Worm (Caenorhabditis elegans): ENCODE data around the gene H11E01.2.

H11E01.2 gene

DNA sequence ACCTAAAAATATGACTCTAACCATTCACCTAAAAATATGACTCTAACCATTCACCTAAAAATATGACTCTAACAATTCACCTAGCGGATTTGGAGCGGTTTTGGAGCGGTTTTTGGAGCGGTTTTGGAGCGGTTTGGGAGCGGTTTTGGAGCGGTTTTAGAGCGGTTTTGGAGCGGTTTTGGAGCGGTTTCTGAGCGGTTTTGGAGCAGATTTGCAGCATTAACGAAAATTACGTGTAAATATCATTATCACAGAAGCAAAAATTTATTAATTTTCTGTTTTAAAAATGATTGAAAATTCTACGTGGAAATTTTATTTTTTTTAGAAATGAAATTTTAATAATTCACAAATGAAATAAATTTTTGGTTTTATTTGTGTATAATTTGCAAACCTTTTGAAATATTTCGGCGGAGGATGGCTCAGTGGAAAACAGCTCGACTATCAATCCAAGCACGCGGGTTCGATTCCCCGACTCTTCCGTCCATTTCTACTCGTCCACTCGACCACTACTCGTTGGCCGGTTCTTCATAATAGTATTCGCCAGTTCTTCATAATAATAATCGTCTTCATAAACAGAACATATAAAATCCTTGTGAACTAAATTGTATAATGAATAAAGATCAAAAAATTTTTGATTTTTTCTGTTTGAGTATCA is 22.7 kb downstream of the H11E01.2 start:
- TF ChIP-seq F49E8.2 (tag; optimal IDR thresholded peaks at IDR 0.05; ENCODE audit: borderline replicate concordance) (peak; percentile 12), hlh-11 (tag; optimal IDR thresholded peaks at IDR 0.05) (no peak), F44E2.7 (GFP tag; IDR thresholded peaks at IDR 0.05) (no peak), nhr-76 (tag; optimal IDR thresholded peaks at IDR 0.05) (no peak), zip-11 (GFP tag; IDR thresholded peaks at IDR 0.05) (no peak), unc-62 (GFP tag; optimal IDR thresholded peaks at IDR 0.05 in 1 of 2) (peak in 1 of 2 experiments; percentile 98), unc-62 (tag; optimal IDR thresholded peaks at IDR 0.05) (no peak), hif-1 (tag; optimal IDR thresholded peaks at IDR 0.05) (no peak), lin-13 (GFP tag; optimal IDR thresholded peaks at IDR 0.05) (peak; percentile 1), daf-16 (GFP tag; optimal IDR thresholded peaks at IDR 0.05) (no peak), daf-16 (tag; optimal IDR thresholded peaks at IDR 0.05) (peak; percentile 14), dpl-1 (GFP tag; optimal IDR thresholded peaks at IDR 0.05) (no peak)

DNA sequence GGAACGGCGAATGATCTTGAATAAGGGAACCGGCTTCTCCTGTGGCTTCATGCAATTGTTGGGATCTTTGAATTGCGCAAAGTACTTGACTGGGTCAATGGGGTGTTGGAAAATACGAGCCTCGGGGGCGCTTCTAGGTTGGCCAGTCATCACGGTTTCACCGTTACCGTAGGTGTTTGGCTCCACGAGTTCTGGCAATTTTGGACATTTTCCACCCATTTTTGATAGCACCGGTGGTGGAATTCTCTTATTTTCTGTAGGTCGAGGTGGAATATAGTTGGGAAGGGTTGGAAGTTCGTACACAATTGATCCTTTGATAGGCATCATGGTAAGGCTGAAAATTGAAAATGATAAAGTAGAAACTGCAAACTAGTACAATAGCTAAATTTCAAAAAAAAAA is 30.8 kb downstream of the H11E01.2 start, which contains the start of gene ZK380.4:
Gene ZK380.4, minus strand, starts transcription at position 327 of the 400 bp plus-strand sequence.
- TF ChIP-seq lim-7 (GFP tag; IDR thresholded peaks at IDR 0.05) (no peak), Y48G9A.11 (GFP tag; IDR thresholded peaks at IDR 0.05) (no peak), vab-7 (GFP tag; IDR thresholded peaks at IDR 0.05) (no peak), saeg-2 (GFP tag; IDR thresholded peaks at IDR 0.05) (no peak), unc-62 (GFP tag; optimal IDR thresholded peaks at IDR 0.05 in 1 of 2) (peak in 1 of 2 experiments; percentile 92), unc-62 (tag; optimal IDR thresholded peaks at IDR 0.05) (no peak), rbr-2 (tag; optimal IDR thresholded peaks at IDR 0.05) (no peak), zfp-2 (tag; optimal IDR thresholded peaks at IDR 0.05) (no peak), mdt-29 (GFP tag; IDR thresholded peaks at IDR 0.05) (no peak)

DNA sequence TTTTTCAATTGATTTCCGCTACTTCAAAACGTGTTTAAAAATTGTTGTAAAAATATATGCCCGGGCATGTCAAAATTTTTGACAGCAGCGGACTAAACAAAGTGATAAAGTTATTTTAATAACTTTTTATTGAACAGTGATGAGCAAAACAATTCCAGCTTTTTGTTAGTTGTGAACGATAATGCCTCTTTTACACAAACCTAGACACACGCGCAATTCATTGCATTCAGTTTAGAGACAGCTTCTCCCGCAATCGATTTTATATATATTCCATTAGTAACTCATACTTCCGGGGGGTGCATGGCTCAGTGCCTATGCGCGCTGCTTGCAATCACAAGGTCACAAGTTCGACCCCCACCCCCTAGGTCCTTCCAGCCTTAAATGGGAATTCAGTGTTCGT is 33.3 kb downstream of the H11E01.2 start, which contains the start of gene ZK380.6:
Gene ZK380.6, plus strand, starts transcription at position 301 of the 400 bp plus-strand sequence.
- TF ChIP-seq lin-13 (GFP tag; optimal IDR thresholded peaks at IDR 0.05) (no peak), set-16 (GFP tag; IDR thresholded peaks at IDR 0.05) (no peak), dmd-8 (GFP tag; IDR thresholded peaks at IDR 0.05) (no peak), fkh-10 (GFP tag; optimal IDR thresholded peaks at IDR 0.05) (no peak), egl-43 (GFP tag; IDR thresholded peaks at IDR 0.05) (no peak), ZK546.5 (tag; optimal IDR thresholded peaks at IDR 0.05) (no peak), egl-27 (tag; optimal IDR thresholded peaks at IDR 0.05) (no peak), spr-1 (tag; optimal IDR thresholded peaks at IDR 0.05) (no peak), zip-11 (GFP tag; IDR thresholded peaks at IDR 0.05) (no peak), T20F7.1 (GFP tag; optimal IDR thresholded peaks at IDR 0.05) (no peak), snpc-4 (tag; optimal IDR thresholded peaks at IDR 0.05) (no peak), nhr-111 (GFP tag; optimal IDR thresholded peaks at IDR 0.05) (no peak), daf-8 (GFP tag; IDR thresholded peaks at IDR 0.05) (no peak)

DNA sequence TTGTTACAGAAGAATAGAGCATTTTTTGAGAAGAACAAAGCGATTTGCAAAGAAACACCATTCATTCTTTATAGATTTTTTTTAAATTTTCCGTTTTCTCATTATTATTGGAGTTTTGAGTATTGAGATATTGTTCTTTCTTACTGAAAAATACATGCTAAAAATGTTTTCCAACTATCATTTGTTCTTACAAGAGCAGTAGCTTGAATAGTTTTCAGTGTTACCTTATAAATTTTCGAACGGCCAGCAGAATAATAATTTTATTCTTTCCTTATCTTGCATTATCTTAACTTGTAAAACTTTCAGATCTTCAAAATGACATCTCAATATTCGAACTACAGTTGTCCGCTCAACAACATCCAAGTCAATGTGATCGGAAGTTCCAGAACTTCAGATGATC is 34.4 kb downstream of the H11E01.2 start, which contains the start of gene tbx-32:
Gene tbx-32, plus strand, starts transcription at position 301 of the 400 bp plus-strand sequence.
- TF ChIP-seq ceh-82 (tag; optimal IDR thresholded peaks at IDR 0.05), result no peak
- no peak for TF ChIP-seq skn-1 (tag; optimal IDR thresholded peaks at IDR 0.05)
- TF ChIP-seq ces-1 (GFP tag; optimal IDR thresholded peaks at IDR 0.05), result no peak
- no peak for TF ChIP-seq daf-19 (GFP tag; conservative IDR thresholded peaks at IDR 0.05)
- TF ChIP-seq Y5F2A.4 (GFP tag; optimal IDR thresholded peaks at IDR 0.05), result no peak
- TF ChIP-seq T26A8.4 (GFP tag; IDR thresholded peaks at IDR 0.05), result no peak
- no peak for TF ChIP-seq tag-97 (GFP tag; IDR thresholded peaks at IDR 0.05)
- no peak for TF ChIP-seq nhr-111 (GFP tag; optimal IDR thresholded peaks at IDR 0.05)
- TF ChIP-seq duxl-1 (tag; optimal IDR thresholded peaks at IDR 0.05; ENCODE audit: poor library complexity), result no peak
- no peak for TF ChIP-seq dmd-9 (GFP tag; IDR thresholded peaks at IDR 0.05)
- TF ChIP-seq egl-43 (GFP tag; IDR thresholded peaks at IDR 0.05), result no peak
- TF ChIP-seq zfp-2 (tag; optimal IDR thresholded peaks at IDR 0.05), result no peak
- TF ChIP-seq F26F4.8 (GFP tag; conservative IDR thresholded peaks at IDR 0.05), result no peak

Data from whole organism, L4 larva.